Worm (Caenorhabditis elegans) whole organism, L2 larva: ENCODE data around the gene srb-5.
A peak's percentile ranks its signal among the peaks of the same experiment; 100 is the strongest.

Source experiments
- C34F6.9 ChIP-seq: fragments of 150-350 bp; optimal IDR thresholded peaks from 2 replicates; lab custom pipeline; 2014; ENCODE audit warnings: missing biosample characterization, missing genetic modification characterization
- F13H6.1 ChIP-seq: sonication (generic microtip); optimal IDR thresholded peaks from 2 replicates; lab custom pipeline; 2016; ENCODE audit warnings: missing genetic modification characterization, missing compliant biosample characterization
- Y55F3AM.14 ChIP-seq: fragments of 200-800 bp; sonication (Bioruptor generic); optimal IDR thresholded peaks from 2 replicates; lab custom pipeline; 2018; ENCODE audit warnings: mild to moderate bottlenecking, missing genetic modification characterization, missing compliant biosample characterization
- alr-1 ChIP-seq: fragments of 150-350 bp; optimal IDR thresholded peaks from 2 replicates; lab custom pipeline; 2014; ENCODE audit warnings: missing biosample characterization, missing genetic modification characterization
- aly-2 ChIP-seq: fragments of 150-350 bp; optimal IDR thresholded peaks from 2 replicates; lab custom pipeline; 2014; ENCODE audit warnings: missing biosample characterization, missing genetic modification characterization
- ama-1 ChIP-seq: fragments of 150-350 bp; optimal IDR thresholded peaks from 2 replicates; lab custom pipeline; 2018; ENCODE audit warnings: inconsistent platforms
- blmp-1 ChIP-seq: sonication (generic microtip); optimal IDR thresholded peaks from 2 replicates; lab custom pipeline; 2017; ENCODE audit warnings: missing genetic modification characterization, mild to moderate bottlenecking, missing compliant biosample characterization, antibody characterized with exemption, moderate library complexity; ENCODE audit not compliant: insufficient read depth
- ceh-82 ChIP-seq: fragments of 150-350 bp; optimal IDR thresholded peaks from 2 replicates; lab custom pipeline; 2014; ENCODE audit warnings: missing biosample characterization, missing genetic modification characterization
- dmd-4 ChIP-seq: sonication (generic microtip); optimal IDR thresholded peaks from 2 replicates; lab custom pipeline; 2017; ENCODE audit warnings: missing biosample characterization, missing genetic modification characterization
- egl-27 ChIP-seq: sonication (generic microtip); optimal IDR thresholded peaks from 3 replicates; lab custom pipeline; 2017; ENCODE audit warnings: missing biosample characterization, missing genetic modification reagents, missing genetic modification characterization
- elt-3 ChIP-seq: sonication (generic microtip); optimal IDR thresholded peaks from 2 replicates; lab custom pipeline; 2017; ENCODE audit warnings: missing biosample characterization, missing genetic modification characterization
- fos-1 ChIP-seq: fragments of 150-350 bp; optimal IDR thresholded peaks from 2 replicates; lab custom pipeline; 2014; ENCODE audit warnings: missing biosample characterization, missing genetic modification characterization
- gmeb-1 ChIP-seq: fragments of 150-350 bp; optimal IDR thresholded peaks from 2 replicates; lab custom pipeline; 2014; ENCODE audit warnings: missing biosample characterization, missing genetic modification characterization
- lin-11 ChIP-seq: fragments of 150-350 bp; sonication (generic microtip); optimal IDR thresholded peaks from 2 replicates; lab custom pipeline; 2014; ENCODE audit warnings: missing biosample characterization, missing genetic modification characterization, inconsistent platforms, mixed read lengths
- lin-13 ChIP-seq: fragments of 150-350 bp; optimal IDR thresholded peaks from 2 replicates; lab custom pipeline; 2014; ENCODE audit warnings: missing biosample characterization, missing genetic modification reagents, missing genetic modification characterization
- lsy-2 ChIP-seq, 2 experiments: fragments of 150-350 bp in 1 of 2; sonication (generic microtip) in 1 of 2; optimal IDR thresholded peaks; 2 replicates each; lab custom pipeline; 2014 to 2017; ENCODE audit warnings: missing biosample characterization in 2 of 2, missing genetic modification characterization in 2 of 2
- mab-5 ChIP-seq: fragments of 150-350 bp; optimal IDR thresholded peaks from 2 replicates; lab custom pipeline; 2014; ENCODE audit warnings: missing biosample characterization, missing genetic modification characterization
- mdl-1 ChIP-seq, 2 experiments: fragments of 150-350 bp in 1 of 2; sonication (generic microtip) in 1 of 2; optimal IDR thresholded peaks; 2 replicates each; lab custom pipeline; 2017; ENCODE audit warnings: missing biosample characterization in 2 of 2, missing genetic modification characterization in 2 of 2
- nhr-12 ChIP-seq: fragments of 150-350 bp; optimal IDR thresholded peaks from 2 replicates; lab custom pipeline; 2014; ENCODE audit warnings: missing biosample characterization, missing genetic modification characterization
- nhr-129 ChIP-seq: fragments of 150-350 bp; optimal IDR thresholded peaks from 2 replicates; lab custom pipeline; 2014; ENCODE audit warnings: missing biosample characterization, missing genetic modification characterization
- nhr-21 ChIP-seq: fragments of 150-350 bp; optimal IDR thresholded peaks from 2 replicates; lab custom pipeline; 2014; ENCODE audit warnings: missing biosample characterization, missing genetic modification characterization
- nhr-237 ChIP-seq: fragments of 150-350 bp; optimal IDR thresholded peaks from 2 replicates; lab custom pipeline; 2014; ENCODE audit warnings: missing biosample characterization, missing genetic modification characterization
- nhr-25 ChIP-seq: fragments of 150-350 bp; sonication (generic microtip); optimal IDR thresholded peaks from 3 replicates; lab custom pipeline; 2014; ENCODE audit warnings: missing biosample characterization, missing genetic modification characterization
- nhr-6 ChIP-seq: fragments of 150-350 bp; optimal IDR thresholded peaks from 2 replicates; lab custom pipeline; 2014; ENCODE audit warnings: missing biosample characterization, missing genetic modification characterization
- nhr-77 ChIP-seq: fragments of 150-350 bp; optimal IDR thresholded peaks from 2 replicates; lab custom pipeline; 2014; ENCODE audit warnings: missing biosample characterization, missing genetic modification characterization
- peb-1 ChIP-seq: fragments of 150-350 bp; optimal IDR thresholded peaks from 2 replicates; lab custom pipeline; 2014; ENCODE audit warnings: missing biosample characterization, missing genetic modification characterization
- skn-1 ChIP-seq: sonication (generic microtip); optimal IDR thresholded peaks from 2 replicates; lab custom pipeline; 2017; ENCODE audit warnings: missing biosample characterization, missing genetic modification characterization
- sma-3 ChIP-seq: sonication (generic microtip); optimal IDR thresholded peaks from 2 replicates; lab custom pipeline; 2016; ENCODE audit warnings: missing genetic modification reagents, missing genetic modification characterization, missing compliant biosample characterization
- sma-9 ChIP-seq, 2 experiments: fragments of 150-350 bp in 1 of 2; sonication (generic microtip) in 1 of 2; optimal IDR thresholded peaks; 2 replicates each; lab custom pipeline; 2014 to 2016; ENCODE audit warnings: missing genetic modification characterization in 2 of 2, mild to moderate bottlenecking in 1 of 2, missing biosample characterization in 1 of 2, missing compliant biosample characterization in 1 of 2, missing genetic modification reagents in 1 of 2, moderate library complexity in 1 of 2
- snpc-4 ChIP-seq: fragments of 150-350 bp; optimal IDR thresholded peaks from 2 replicates; lab custom pipeline; 2014; ENCODE audit warnings: missing biosample characterization, missing genetic modification characterization
- unc-39 ChIP-seq: fragments of 150-350 bp; optimal IDR thresholded peaks from 2 replicates; lab custom pipeline; 2014; ENCODE audit warnings: missing biosample characterization, missing genetic modification characterization
- unc-55 ChIP-seq: fragments of 150-350 bp; sonication (generic microtip); optimal IDR thresholded peaks from 3 replicates; lab custom pipeline; 2014; ENCODE audit warnings: missing biosample characterization, missing genetic modification reagents, missing genetic modification characterization
- zag-1 ChIP-seq: fragments of 150-350 bp; optimal IDR thresholded peaks from 2 replicates; lab custom pipeline; 2014; ENCODE audit warnings: missing biosample characterization, missing genetic modification characterization
- ztf-1 ChIP-seq: fragments of 200-800 bp; sonication (Bioruptor generic); conservative IDR thresholded peaks from 2 replicates; pipeline ENCODE4 v1.3.6; 2022; ENCODE audit warnings: missing genetic modification characterization, missing compliant biosample characterization
- ztf-4 ChIP-seq: fragments of 150-350 bp; optimal IDR thresholded peaks from 2 replicates; lab custom pipeline; 2014; ENCODE audit warnings: missing biosample characterization, missing genetic modification characterization

The srb-5 gene

DNA sequence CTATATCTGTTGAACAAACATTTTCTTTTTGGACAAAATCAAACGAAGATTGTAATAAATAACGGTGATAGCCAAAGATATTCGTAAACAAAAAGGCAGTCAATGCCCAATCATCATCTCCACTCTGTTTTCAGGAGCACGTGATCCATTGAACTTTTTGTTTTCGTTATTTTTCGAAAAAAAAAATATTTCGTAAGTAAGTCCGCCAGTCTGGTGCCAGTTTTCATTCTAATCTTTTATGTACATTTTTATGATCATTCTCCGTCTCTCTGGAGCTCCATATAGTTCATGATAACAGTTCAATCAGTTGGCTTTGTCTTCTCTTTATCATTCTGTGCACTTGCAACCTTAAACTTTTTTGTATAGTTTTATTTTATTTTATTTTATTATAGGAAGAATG, 39.7 kb upstream of the srb-5 start, which contains the start of gene ampd-1 (continued):
- TF ChIP-seq blmp-1 (tag; lab: Kevin White, UChicago) (no peak), mdl-1 (tag; optimal IDR thresholded peaks at IDR 0.05; lab: Kevin White, UChicago) (no peak), unc-39 (tag; lab: Kevin White, UChicago) (no peak), ztf-1 (GFP tag; lab: Robert Waterston, UW) (no peak), nhr-237 (tag; lab: Kevin White, UChicago) (no peak), lin-13 (GFP tag; lab: Kevin White, UChicago) (no peak), ztf-4 (tag; lab: Kevin White, UChicago) (no peak), ceh-82 (tag; lab: Kevin White, UChicago) (no peak), nhr-6 (no peak), unc-55 (GFP tag; lab: Kevin White, UChicago) (no peak), egl-27 (tag; lab: Kevin White, UChicago) (no peak), peb-1 (tag; lab: Kevin White, UChicago) (no peak), zag-1 (tag; lab: Kevin White, UChicago) (no peak), Y55F3AM.14 (GFP tag; lab: Kevin White, UChicago) (no peak), skn-1 (tag; lab: Kevin White, UChicago) (peak; percentile 6), snpc-4 (tag; lab: Kevin White, UChicago) (no peak), nhr-12 (no peak), gmeb-1 (tag; lab: Kevin White, UChicago) (peak; percentile 24), nhr-21 (tag; lab: Kevin White, UChicago) (no peak), nhr-77 (tag; lab: Kevin White, UChicago) (no peak), nhr-129 (tag; lab: Kevin White, UChicago) (peak; percentile 47), F13H6.1 (tag; lab: Kevin White, UChicago) (peak; percentile 27), elt-3 (tag; lab: Kevin White, UChicago) (no peak)

- TF ChIP-seq alr-1 (no peak), sma-3 (GFP tag; lab: Kevin White, UChicago) (peak; percentile 47), fos-1 (tag; lab: Kevin White, UChicago) (peak; percentile 81), nhr-25 (no peak), mdl-1 (tag; optimal IDR thresholded peaks at IDR 0.05; lab: Kevin White, UChicago) (peak in 1 of 2 experiments; percentile 38), nhr-77 (tag; lab: Kevin White, UChicago) (no peak), lsy-2 (tag; optimal IDR thresholded peaks at IDR 0.05; lab: Kevin White, UChicago) (peak in 1 of 2 experiments; percentile 6), aly-2 (tag; lab: Kevin White, UChicago) (no peak), gmeb-1 (tag; lab: Kevin White, UChicago) (peak; percentile 58), ama-1 (lab: Kevin White, UChicago) (no peak), skn-1 (tag; lab: Kevin White, UChicago) (peak; percentile 17), peb-1 (tag; lab: Kevin White, UChicago) (no peak), sma-9 (GFP tag; optimal IDR thresholded peaks at IDR 0.05; lab: Kevin White, UChicago) (peak; percentile 32), sma-9 (tag; optimal IDR thresholded peaks at IDR 0.05; lab: Kevin White, UChicago) (no peak), nhr-237 (tag; lab: Kevin White, UChicago) (no peak), snpc-4 (tag; lab: Kevin White, UChicago) (peak; percentile 19), F13H6.1 (tag; lab: Kevin White, UChicago) (peak; percentile 59), elt-3 (tag; lab: Kevin White, UChicago) (no peak), nhr-129 (tag; lab: Kevin White, UChicago) (peak; percentile 15), C34F6.9 (tag; lab: Kevin White, UChicago) (no peak)
- TF ChIP-seq, all 48 proteins: peak for 10
Observed at ce11 chrII:5201922-5202562, 38.9 kb upstream of the srb-5 start.

DNA sequence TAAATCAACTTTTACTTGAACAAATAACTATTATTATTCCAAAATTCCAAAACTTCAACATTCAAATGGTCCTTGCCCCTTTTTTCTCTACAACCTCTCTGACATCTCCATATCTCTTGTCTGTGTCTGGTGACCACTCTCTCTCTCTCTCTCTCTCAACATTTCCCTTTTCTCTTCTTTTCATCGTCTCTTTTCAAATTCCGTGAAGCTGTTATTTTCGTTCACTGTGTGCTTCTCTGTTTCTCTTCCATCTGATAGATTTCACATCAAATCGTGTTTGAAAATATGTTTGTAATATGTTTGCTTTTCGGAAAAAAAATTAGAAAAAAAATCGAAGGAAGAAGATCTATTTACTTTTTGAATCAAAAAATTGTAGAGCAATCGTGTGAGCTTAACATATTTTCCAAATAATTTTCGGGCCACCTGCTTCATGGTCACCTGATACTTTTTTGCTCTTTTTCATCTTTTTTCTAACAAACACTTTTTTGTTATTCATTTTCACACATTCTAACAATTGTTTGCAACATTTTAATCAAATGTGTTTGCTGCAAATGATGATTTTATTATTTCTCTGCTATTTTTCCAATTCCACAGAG, 37.9 kb upstream of the srb-5 start:
- peak; percentile 51 for TF ChIP-seq nhr-6
- no peak for TF ChIP-seq nhr-21 (tag; lab: Kevin White, UChicago)
- TF ChIP-seq sma-9 (GFP tag; optimal IDR thresholded peaks at IDR 0.05; lab: Kevin White, UChicago): peak; percentile 33
- no peak for TF ChIP-seq sma-9 (tag; optimal IDR thresholded peaks at IDR 0.05; lab: Kevin White, UChicago)
- peak; percentile 48 for TF ChIP-seq dmd-4
- peak; percentile 72 for TF ChIP-seq C34F6.9 (tag; lab: Kevin White, UChicago)
- peak in 1 of 2 experiments; percentile 72 for TF ChIP-seq lsy-2 (tag; optimal IDR thresholded peaks at IDR 0.05; lab: Kevin White, UChicago)
- TF ChIP-seq blmp-1 (tag; lab: Kevin White, UChicago): peak; percentile 29
- peak; percentile 6 for TF ChIP-seq snpc-4 (tag; lab: Kevin White, UChicago)
- TF ChIP-seq unc-55 (GFP tag; lab: Kevin White, UChicago): peak; percentile 49
- no peak for TF ChIP-seq mab-5 (tag; lab: Kevin White, UChicago)
- TF ChIP-seq lin-11 (tag; lab: Kevin White, UChicago): no peak
- peak; percentile 60 for TF ChIP-seq F13H6.1 (tag; lab: Kevin White, UChicago)
- peak; percentile 58 for TF ChIP-seq ama-1 (lab: Kevin White, UChicago)
- peak; percentile 55 for TF ChIP-seq nhr-129 (tag; lab: Kevin White, UChicago)
- TF ChIP-seq lin-13 (GFP tag; lab: Kevin White, UChicago): no peak
- TF ChIP-seq fos-1 (tag; lab: Kevin White, UChicago): peak; percentile 3
